Worm (Caenorhabditis elegans) whole organism, L4 larva: ENCODE results near the gene flp-12.

ENCODE experiments used
- F37D6.2 ChIP-seq: sonication (generic microtip); optimal IDR thresholded peaks from 2 replicates; lab custom pipeline; 2016; ENCODE audit warnings: mild to moderate bottlenecking, missing genetic modification characterization, missing compliant biosample characterization
- T26A8.4 ChIP-seq: fragments of 200-800 bp; sonication (Bioruptor generic); IDR thresholded peaks from 2 replicates; pipeline ENCODE4 v1.3.6; 2022; ENCODE audit warnings: missing genetic modification characterization, missing compliant biosample characterization
- ZK546.5 ChIP-seq, 2 experiments: sonication (generic microtip); optimal IDR thresholded peaks; 2 replicates each; lab custom pipeline; 2017; ENCODE audit warnings: missing biosample characterization in 2 of 2, missing genetic modification characterization in 2 of 2
- ceh-44 ChIP-seq: fragments of 200-800 bp; sonication (Bioruptor generic); IDR thresholded peaks from 2 replicates; pipeline ENCODE4 v1.3.6; 2022; ENCODE audit warnings: missing genetic modification reagents, missing genetic modification characterization, missing compliant biosample characterization
- dpl-1 ChIP-seq: fragments of 150-350 bp; optimal IDR thresholded peaks from 2 replicates; lab custom pipeline; 2014; ENCODE audit warnings: missing biosample characterization, missing genetic modification reagents, missing genetic modification characterization
- lsy-2 ChIP-seq, 2 experiments: fragments of 150-350 bp in 1 of 2; sonication (generic microtip) in 1 of 2; optimal IDR thresholded peaks; 2 replicates each; lab custom pipeline; 2014 to 2017; ENCODE audit warnings: missing biosample characterization in 2 of 2, missing genetic modification characterization in 2 of 2
- mes-2 ChIP-seq: sonication (generic microtip); optimal IDR thresholded peaks from 2 replicates; lab custom pipeline; 2016; ENCODE audit warnings: missing genotype, mild to moderate bottlenecking, missing genetic modification characterization, missing compliant biosample characterization; ENCODE audit not compliant: poor library complexity, severe bottlenecking
- nhr-48 ChIP-seq: sonication (generic microtip); optimal IDR thresholded peaks from 2 replicates; lab custom pipeline; 2016; ENCODE audit warnings: mild to moderate bottlenecking, missing genetic modification characterization, missing compliant biosample characterization
- nhr-6 ChIP-seq: fragments of 150-350 bp; optimal IDR thresholded peaks from 2 replicates; lab custom pipeline; 2014; ENCODE audit warnings: missing biosample characterization, missing genetic modification characterization
- php-3 ChIP-seq: fragments of 200-800 bp; sonication (Bioruptor generic); IDR thresholded peaks from 2 replicates; pipeline ENCODE4 v1.3.6; 2022; ENCODE audit warnings: missing genetic modification reagents, missing genetic modification characterization, missing compliant biosample characterization
- pqm-1 ChIP-seq: sonication (generic microtip); optimal IDR thresholded peaks from 2 replicates; lab custom pipeline; 2017; ENCODE audit warnings: missing biosample characterization, missing genetic modification characterization
- snpc-4 ChIP-seq: fragments of 150-350 bp; optimal IDR thresholded peaks from 2 replicates; lab custom pipeline; 2014; ENCODE audit warnings: missing biosample characterization, missing genetic modification characterization

DNA sequence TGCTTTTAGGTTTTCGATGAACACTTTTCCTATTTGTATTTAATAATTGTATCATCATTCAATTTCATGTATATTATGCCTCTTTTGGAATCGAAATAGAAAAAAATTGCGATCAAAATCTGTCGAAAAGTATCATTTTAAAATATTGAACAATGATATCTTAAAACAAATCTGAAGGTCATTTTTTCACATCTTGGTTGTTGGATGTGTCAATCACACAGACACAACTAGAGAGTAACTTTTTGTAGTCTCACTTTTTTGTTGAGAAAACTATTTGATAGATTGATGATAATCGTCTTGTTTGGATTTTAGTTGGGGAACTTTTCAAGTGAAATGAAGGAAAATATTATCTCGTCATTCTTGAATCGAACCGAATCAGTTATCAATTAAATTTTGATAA is 22.9 kb downstream of the flp-12 start:
- TF ChIP-seq T26A8.4 (GFP tag; lab: Robert Waterston, UW) (no peak), ceh-44 (GFP tag; lab: Robert Waterston, UW) (no peak), F37D6.2 (tag; lab: Kevin White, UChicago) (no peak), nhr-48 (no peak), dpl-1 (no peak), snpc-4 (tag; lab: Kevin White, UChicago) (no peak), mes-2 (no peak), nhr-6 (no peak), lsy-2 (tag; optimal IDR thresholded peaks at IDR 0.05; lab: Kevin White, UChicago) (no peak), pqm-1 (tag; lab: Kevin White, UChicago) (no peak), ZK546.5 (tag; optimal IDR thresholded peaks at IDR 0.05; lab: Kevin White, UChicago) (no peak), php-3 (no peak)
